5 fruit fly cellular contexts compared by ENCODE assay signal in genomic region chr2L:12719712-12720429, dm6.
A peak's percentile ranks its signal among the peaks of the same experiment; 100 is the strongest.
TF ChIP-seq lines count a peak whose summit lies in the region.

No protein-coding gene starts in this region.

- TF ChIP-seq CTCF in whole organism, embryonic (GFP tag; optimal IDR thresholded peaks at IDR 0.05; lab: Kevin White, UChicago) = no peak

TF ChIP-seq in whole organism, adult, 20 proteins besides CTCF, POLR2A, EP300 and RAD21:
- TF ChIP-seq cnc (optimal IDR thresholded peaks at IDR 0.05; lab: Kevin White, UChicago) (peak in 1 of 2 experiments; percentile 60), CG33017 (tag; optimal IDR thresholded peaks at IDR 0.05; lab: Kevin White, UChicago) (peak; percentile 21), cic (GFP tag; optimal IDR thresholded peaks at IDR 0.05; lab: Kevin White, UChicago) (peak; percentile 91), pad (GFP tag; optimal IDR thresholded peaks at IDR 0.05; lab: Kevin White, UChicago) (peak; percentile 0), ovo (GFP tag; optimal IDR thresholded peaks at IDR 0.05; lab: Kevin White, UChicago) (peak; percentile 18), CG12768 (GFP tag; optimal IDR thresholded peaks at IDR 0.05; lab: Kevin White, UChicago) (peak; percentile 60), Crg-1 (GFP tag; optimal IDR thresholded peaks at IDR 0.05; lab: Kevin White, UChicago) (no peak), tj (GFP tag; optimal IDR thresholded peaks at IDR 0.05; lab: Kevin White, UChicago) (peak; percentile 59), CG5204 (GFP tag; optimal IDR thresholded peaks at IDR 0.05; lab: Kevin White, UChicago) (no peak), Hr96 (GFP tag; optimal IDR thresholded peaks at IDR 0.05; lab: Kevin White, UChicago) (no peak), CG14711 (tag; optimal IDR thresholded peaks at IDR 0.05; lab: Kevin White, UChicago) (peak; percentile 17), Mnt (GFP tag; optimal IDR thresholded peaks at IDR 0.05; lab: Kevin White, UChicago) (peak; percentile 19), Clk (GFP tag; optimal IDR thresholded peaks at IDR 0.05; lab: Kevin White, UChicago) (no peak), CG7045 (GFP tag; optimal IDR thresholded peaks at IDR 0.05; lab: Kevin White, UChicago) (no peak), toe (GFP tag; optimal IDR thresholded peaks at IDR 0.05; lab: Kevin White, UChicago) (peak; percentile 1), kay (GFP tag; lab: Kevin White, UChicago; ENCODE audit: borderline replicate concordance) (peak; percentile 65), bab1 (GFP tag; optimal IDR thresholded peaks at IDR 0.05; lab: Kevin White, UChicago) (no peak), CG1620 (GFP tag; optimal IDR thresholded peaks at IDR 0.05; lab: Kevin White, UChicago) (no peak)

TF ChIP-seq in whole organism, embryonic, 481 proteins besides CTCF, POLR2A, EP300 and RAD21 (continues in another document):
- TF ChIP-seq Hey (tag; optimal IDR thresholded peaks at IDR 0.05; lab: Kevin White, UChicago) (peak; percentile 60), vvl (GFP tag; IDR thresholded peaks at IDR 0.05; lab: Robert Waterston, UW) (no peak), sug (tag; optimal IDR thresholded peaks at IDR 0.05; lab: Kevin White, UChicago) (peak; percentile 81), CG14014 (GFP tag; IDR thresholded peaks at IDR 0.05; lab: Robert Waterston, UW) (no peak), Med (GFP tag; lab: Kevin White, UChicago) (peak; percentile 73), CG4424 (GFP tag; optimal IDR thresholded peaks at IDR 0.05; lab: Kevin White, UChicago) (no peak), CG42726 (GFP tag; IDR thresholded peaks at IDR 0.05; lab: Robert Waterston, UW; ENCODE audit: partially characterized antibody) (no peak), gfzf (GFP tag; optimal IDR thresholded peaks at IDR 0.05; lab: Kevin White, UChicago) (no peak), Hr3 (GFP tag; optimal IDR thresholded peaks at IDR 0.05; lab: Kevin White, UChicago) (no peak), zfh1 (GFP tag; IDR thresholded peaks at IDR 0.05; lab: Robert Waterston, UW) (no peak), pum (GFP tag; optimal IDR thresholded peaks at IDR 0.05; lab: Kevin White, UChicago) (no peak), cwo (GFP tag; optimal IDR thresholded peaks at IDR 0.05; lab: Kevin White, UChicago) (peak; percentile 6), knrl (GFP tag; IDR thresholded peaks at IDR 0.05; lab: Robert Waterston, UW; ENCODE audit: partially characterized antibody) (no peak), bsh (GFP tag; optimal IDR thresholded peaks at IDR 0.05; lab: Kevin White, UChicago) (peak in 1 of 2 experiments; percentile 18), slou (GFP tag; optimal IDR thresholded peaks at IDR 0.05; lab: Kevin White, UChicago) (no peak), ara (GFP tag; IDR thresholded peaks at IDR 0.05; lab: Robert Waterston, UW) (no peak), CG43689 (GFP tag; IDR thresholded peaks at IDR 0.05; lab: Robert Waterston, UW) (no peak), corto (GFP tag; optimal IDR thresholded peaks at IDR 0.05; lab: Kevin White, UChicago) (peak; percentile 1), CG11093 (GFP tag; IDR thresholded peaks at IDR 0.05; lab: Robert Waterston, UW) (no peak), CG17802 (tag; optimal IDR thresholded peaks at IDR 0.05; lab: Kevin White, UChicago) (no peak)

TF ChIP-seq in whole organism, prepupa, 60 proteins besides CTCF, POLR2A, EP300 and RAD21 (continues in another document):
- peak; percentile 31 for TF ChIP-seq Sox14 (GFP tag; optimal IDR thresholded peaks at IDR 0.05; lab: Kevin White, UChicago)
- TF ChIP-seq vri (GFP tag; optimal IDR thresholded peaks at IDR 0.05; lab: Kevin White, UChicago) = peak; percentile 82
- no peak for TF ChIP-seq CG9139 (GFP tag; optimal IDR thresholded peaks at IDR 0.05; lab: Kevin White, UChicago)
- TF ChIP-seq Eip78C (GFP tag; lab: Kevin White, UChicago) = peak; percentile 72
- TF ChIP-seq esn (GFP tag; optimal IDR thresholded peaks at IDR 0.05; lab: Kevin White, UChicago) = no peak
- no peak for TF ChIP-seq topi (GFP tag; optimal IDR thresholded peaks at IDR 0.05; lab: Kevin White, UChicago)
- TF ChIP-seq Ets21C (GFP tag; optimal IDR thresholded peaks at IDR 0.05; lab: Kevin White, UChicago) = no peak
- TF ChIP-seq CG11294 (GFP tag; IDR thresholded peaks at IDR 0.05; lab: Robert Waterston, UW) = no peak
- TF ChIP-seq CG6808 (GFP tag; optimal IDR thresholded peaks at IDR 0.05; lab: Kevin White, UChicago) = peak; percentile 18
- no peak for TF ChIP-seq Gug (GFP tag; IDR thresholded peaks at IDR 0.05; lab: Robert Waterston, UW)
- no peak for TF ChIP-seq Hr4 (GFP tag; optimal IDR thresholded peaks at IDR 0.05; lab: Kevin White, UChicago)
- no peak for TF ChIP-seq CG6854 (GFP tag; optimal IDR thresholded peaks at IDR 0.05; lab: Kevin White, UChicago)
- TF ChIP-seq fd59A (GFP tag; optimal IDR thresholded peaks at IDR 0.05; lab: Kevin White, UChicago) = no peak
- TF ChIP-seq Blimp-1 (GFP tag; optimal IDR thresholded peaks at IDR 0.05; lab: Kevin White, UChicago) = no peak
- TF ChIP-seq CG6792 (GFP tag; optimal IDR thresholded peaks at IDR 0.05; lab: Kevin White, UChicago) = no peak
- no peak for TF ChIP-seq CG3919 (GFP tag; optimal IDR thresholded peaks at IDR 0.05; lab: Kevin White, UChicago)
- no peak for TF ChIP-seq Met (GFP tag; optimal IDR thresholded peaks at IDR 0.05; lab: Kevin White, UChicago)
- TF ChIP-seq fkh (GFP tag; optimal IDR thresholded peaks at IDR 0.05; lab: Kevin White, UChicago) = peak; percentile 50
- peak; percentile 14 for TF ChIP-seq CG16779 (tag; optimal IDR thresholded peaks at IDR 0.05; lab: Kevin White, UChicago)
- 0 out of 3 replicates have a peak, but pooled peaks have one; percentile 41 for TF ChIP-seq CG6163 (GFP tag; IDR thresholded peaks at IDR 0.05; lab: Robert Waterston, UW)

TF ChIP-seq in whole organism, pupa, 21 proteins besides CTCF, POLR2A, EP300 and RAD21:
- TF ChIP-seq CG34367 (tag; optimal IDR thresholded peaks at IDR 0.05; lab: Kevin White, UChicago) (no peak), CG15710 (tag; optimal IDR thresholded peaks at IDR 0.05; lab: Kevin White, UChicago) (no peak), gl (tag; optimal IDR thresholded peaks at IDR 0.05; lab: Kevin White, UChicago) (peak; percentile 32), EcR (GFP tag; optimal IDR thresholded peaks at IDR 0.05; lab: Kevin White, UChicago) (peak; percentile 49), CG32121 (GFP tag; IDR thresholded peaks at IDR 0.05; lab: Robert Waterston, UW) (0 out of 2 replicates have a peak, but pooled peaks have one; percentile 12), CG12605 (GFP tag; IDR thresholded peaks at IDR 0.05; lab: Robert Waterston, UW) (no peak), D1 (tag; optimal IDR thresholded peaks at IDR 0.05; lab: Kevin White, UChicago) (no peak), CG8301 (tag; optimal IDR thresholded peaks at IDR 0.05; lab: Kevin White, UChicago) (no peak), fd96Ca (GFP tag; IDR thresholded peaks at IDR 0.05; lab: Robert Waterston, UW) (no peak), CG9948 (tag; optimal IDR thresholded peaks at IDR 0.05; lab: Kevin White, UChicago) (no peak), CG13204 (GFP tag; optimal IDR thresholded peaks at IDR 0.05; lab: Kevin White, UChicago) (no peak), CG4496 (GFP tag; IDR thresholded peaks at IDR 0.05; lab: Robert Waterston, UW) (peak; percentile 30; the same call in 2 of the 3 replicates)

TF ChIP-seq in whole organism, wandering third instar larva, 38 proteins besides CTCF, POLR2A, EP300 and RAD21:
- TF ChIP-seq h (GFP tag; optimal IDR thresholded peaks at IDR 0.05; lab: Kevin White, UChicago) (peak; percentile 57), Hnf4 (GFP tag; optimal IDR thresholded peaks at IDR 0.05; lab: Kevin White, UChicago) (no peak), fru (GFP tag; optimal IDR thresholded peaks at IDR 0.05; lab: Kevin White, UChicago) (no peak), Rel (GFP tag; optimal IDR thresholded peaks at IDR 0.05; lab: Kevin White, UChicago) (no peak), Rel (tag; optimal IDR thresholded peaks at IDR 0.05; lab: Kevin White, UChicago) (peak; percentile 80), br (GFP tag; optimal IDR thresholded peaks at IDR 0.05; lab: Kevin White, UChicago) (peak; percentile 57), GATAd (GFP tag; optimal IDR thresholded peaks at IDR 0.05; lab: Kevin White, UChicago) (no peak)
